Worm (Caenorhabditis elegans) whole organism, L3 larva: ENCODE data around the gene B0218.7.

Source experiments
- aly-2 ChIP-seq: fragments of 150-350 bp; optimal IDR thresholded peaks from 2 replicates; lab custom pipeline; 2014; ENCODE audit warnings: missing biosample characterization, missing genetic modification characterization
- ama-1 ChIP-seq: fragments of 150-350 bp; optimal IDR thresholded peaks from 2 replicates; lab custom pipeline; 2018
- ceh-82 ChIP-seq: fragments of 150-350 bp; optimal IDR thresholded peaks from 2 replicates; lab custom pipeline; 2014; ENCODE audit warnings: missing biosample characterization, missing genetic modification characterization
- elt-2 ChIP-seq: sonication (generic microtip); optimal IDR thresholded peaks from 2 replicates; lab custom pipeline; 2016; ENCODE audit warnings: missing genetic modification reagents, mild to moderate bottlenecking, missing genetic modification characterization, missing compliant biosample characterization
- nhr-25 ChIP-seq: sonication (generic microtip); optimal IDR thresholded peaks from 2 replicates; lab custom pipeline; 2017; ENCODE audit warnings: missing biosample characterization, missing genetic modification characterization
- nhr-28 ChIP-seq: fragments of 150-350 bp; optimal IDR thresholded peaks from 2 replicates; lab custom pipeline; 2014; ENCODE audit warnings: missing biosample characterization, missing genetic modification characterization
- pha-4 ChIP-seq: fragments of 150-350 bp; optimal IDR thresholded peaks from 2 replicates; lab custom pipeline; 2014; ENCODE audit warnings: missing biosample characterization, missing genetic modification reagents, missing genetic modification characterization
- snpc-4 ChIP-seq: fragments of 150-350 bp; optimal IDR thresholded peaks from 2 replicates; lab custom pipeline; 2014; ENCODE audit warnings: missing biosample characterization, missing genetic modification characterization

ce11 chrIV:8159995-8160394 is 5.9 kb downstream of the B0218.7 start:
- TF ChIP-seq pha-4 (no peak), ceh-82 (tag; lab: Kevin White, UChicago) (no peak), aly-2 (tag; lab: Kevin White, UChicago) (no peak), elt-2 (tag; lab: Kevin White, UChicago) (peak; percentile 59), nhr-25 (no peak), ama-1 (no peak), snpc-4 (tag; lab: Kevin White, UChicago) (no peak), nhr-28 (tag; lab: Kevin White, UChicago) (no peak)
